Fruit fly (Drosophila melanogaster): ENCODE measurements around the gene CG6340.

DNA sequence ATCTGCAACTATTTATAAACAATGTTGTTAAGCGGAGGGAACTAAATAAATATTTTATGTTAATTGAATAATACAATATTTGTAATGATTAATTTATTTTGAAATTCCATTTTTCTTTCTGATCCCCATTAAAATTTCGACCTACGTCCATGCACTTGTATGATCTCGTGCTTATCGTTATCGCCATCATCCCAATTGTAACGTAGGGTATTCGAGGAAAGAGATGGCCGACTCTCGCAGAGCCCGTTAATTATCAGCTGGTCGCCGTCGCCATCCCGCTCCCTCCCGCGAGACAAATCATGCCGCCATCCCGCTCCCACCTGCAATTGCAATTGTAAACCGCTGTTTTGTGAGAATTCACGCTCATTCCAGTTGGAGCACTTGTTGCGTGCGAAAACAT, 29.1 kb upstream of the CG6340 start, which contains the start of gene CG11655:
- TF ChIP-seq CTCF (optimal IDR thresholded peaks at IDR 0.05) (no peak), CG8478 (optimal IDR thresholded peaks at IDR 0.05) (no peak)
